Worm (Caenorhabditis elegans) whole organism, young adult: ENCODE data around the gene lsm-1.
"Not testable (repeated sequence)": the region's sequence is repeated elsewhere in the genome, so short reads cannot be mapped to it uniquely, and the experiment has no call there.

Experiments used
- C17E4.6 ChIP-seq: fragments of 200-800 bp; sonication (Bioruptor generic); IDR thresholded peaks from 2 replicates; pipeline ENCODE4 v1.3.6; 2022; ENCODE audit warnings: missing genetic modification reagents, missing genetic modification characterization, missing compliant biosample characterization
- D2030.7 ChIP-seq: fragments of 200-800 bp; sonication (Bioruptor generic); IDR thresholded peaks from 2 replicates; pipeline ENCODE4 v1.3.6; 2022; ENCODE audit warnings: missing genetic modification reagents, missing genetic modification characterization, missing compliant biosample characterization
- F22D6.2 ChIP-seq: sonication (generic microtip); optimal IDR thresholded peaks from 2 replicates; lab custom pipeline; 2016; ENCODE audit warnings: mild to moderate bottlenecking, missing genetic modification characterization, missing compliant biosample characterization
- F57C9.4 ChIP-seq: sonication (generic microtip); optimal IDR thresholded peaks from 2 replicates; lab custom pipeline; 2017; ENCODE audit warnings: mild to moderate bottlenecking, missing genetic modification characterization, missing compliant biosample characterization
- K12H6.12 ChIP-seq: fragments of 200-800 bp; sonication (Bioruptor generic); optimal IDR thresholded peaks from 2 replicates; lab custom pipeline; 2018; ENCODE audit warnings: mild to moderate bottlenecking, missing genetic modification characterization, missing compliant biosample characterization
- Y53G8AR.9 ChIP-seq: fragments of 200-800 bp; sonication (Bioruptor generic); conservative IDR thresholded peaks from 2 replicates; pipeline ENCODE4 v1.3.6; 2022; ENCODE audit warnings: missing genetic modification reagents, missing genetic modification characterization, missing compliant biosample characterization
- Y95B8A.8 ChIP-seq: fragments of 200-800 bp; sonication (Bioruptor generic); IDR thresholded peaks from 2 replicates; pipeline ENCODE4 v1.3.6; 2022; ENCODE audit warnings: missing genetic modification reagents, missing genetic modification characterization, missing compliant biosample characterization
- atf-7 ChIP-seq: sonication (generic microtip); optimal IDR thresholded peaks from 2 replicates; lab custom pipeline; 2017; ENCODE audit warnings: mild to moderate bottlenecking, missing genetic modification characterization, missing compliant biosample characterization
- athp-1 ChIP-seq: sonication (generic microtip); optimal IDR thresholded peaks from 2 replicates; lab custom pipeline; 2017; ENCODE audit warnings: mild to moderate bottlenecking, missing genetic modification characterization, missing compliant biosample characterization
- attf-3 ChIP-seq: fragments of 200-800 bp; sonication (Bioruptor generic); conservative IDR thresholded peaks from 2 replicates; pipeline ENCODE4 v1.3.6; 2022; ENCODE audit warnings: missing genetic modification reagents, missing genetic modification characterization, missing compliant biosample characterization
- attf-6 ChIP-seq: fragments of 200-800 bp; sonication (Bioruptor generic); IDR thresholded peaks from 2 replicates; pipeline ENCODE4 v1.3.6; 2022; ENCODE audit warnings: missing genetic modification reagents, missing genetic modification characterization, missing compliant biosample characterization
- ceh-27 ChIP-seq: fragments of 200-800 bp; sonication (Bioruptor generic); optimal IDR thresholded peaks from 2 replicates; lab custom pipeline; 2018; ENCODE audit warnings: mild to moderate bottlenecking, missing genetic modification characterization, moderate library complexity, missing compliant biosample characterization
- chd-7 ChIP-seq: sonication (generic microtip); optimal IDR thresholded peaks from 2 replicates; lab custom pipeline; 2016; ENCODE audit warnings: mild to moderate bottlenecking, missing genetic modification characterization, moderate library complexity, missing compliant biosample characterization
- die-1 ChIP-seq: sonication (generic microtip); optimal IDR thresholded peaks from 2 replicates; lab custom pipeline; 2016; ENCODE audit warnings: missing genotype, mild to moderate bottlenecking, missing genetic modification characterization, missing compliant biosample characterization
- efl-1 ChIP-seq: fragments of 150-350 bp; optimal IDR thresholded peaks from 2 replicates; lab custom pipeline; 2014; ENCODE audit warnings: missing biosample characterization, missing genetic modification reagents, missing genetic modification characterization
- egl-18 ChIP-seq: fragments of 200-800 bp; sonication (Bioruptor generic); IDR thresholded peaks from 2 replicates; pipeline ENCODE4 v1.3.6; 2022; ENCODE audit warnings: missing genetic modification reagents, missing genetic modification characterization, missing compliant biosample characterization
- egl-44 ChIP-seq: fragments of 200-800 bp; sonication (Bioruptor generic); IDR thresholded peaks from 2 replicates; pipeline ENCODE4 v1.3.6; 2022; ENCODE audit warnings: missing genetic modification reagents, missing genetic modification characterization, missing compliant biosample characterization
- ekl-4 ChIP-seq: fragments of 200-800 bp; sonication (Bioruptor generic); IDR thresholded peaks from 2 replicates; pipeline ENCODE4 v1.3.6; 2022; ENCODE audit warnings: missing genetic modification reagents, missing genetic modification characterization, missing compliant biosample characterization
- him-1 ChIP-seq: sonication (generic microtip); optimal IDR thresholded peaks from 2 replicates; lab custom pipeline; 2016; ENCODE audit warnings: missing genotype, missing genetic modification reagents, missing genetic modification characterization, missing compliant biosample characterization
- hmg-20 ChIP-seq: fragments of 200-800 bp; sonication (Bioruptor generic); IDR thresholded peaks from 2 replicates; pipeline ENCODE4 v1.3.6; 2022; ENCODE audit warnings: missing genetic modification reagents, missing genetic modification characterization, missing compliant biosample characterization
- hrde-1 ChIP-seq: sonication (generic microtip); optimal IDR thresholded peaks from 2 replicates; lab custom pipeline; 2016; ENCODE audit warnings: missing genetic modification characterization, mild to moderate bottlenecking, missing compliant biosample characterization, moderate library complexity, missing genotype, missing genetic modification reagents, borderline replicate concordance
- hsf-1 ChIP-seq: fragments of 200-800 bp; sonication (Bioruptor generic); IDR thresholded peaks from 2 replicates; pipeline ENCODE4 v1.3.6; 2022; ENCODE audit warnings: missing genetic modification reagents, missing genetic modification characterization, missing compliant biosample characterization
- let-607 ChIP-seq, 2 experiments: fragments of 200-800 bp in 1 of 2; sonication (Bioruptor generic) in 1 of 2; sonication (generic microtip) in 1 of 2; optimal IDR thresholded peaks; 2 replicates each; lab custom pipeline; 2016 to 2018; ENCODE audit warnings: mild to moderate bottlenecking in 2 of 2, missing compliant biosample characterization in 2 of 2, missing genetic modification characterization in 2 of 2, moderate library complexity in 2 of 2, missing genotype in 1 of 2
- lin-26 ChIP-seq: fragments of 200-800 bp; sonication (Bioruptor generic); IDR thresholded peaks from 2 replicates; pipeline ENCODE4 v1.3.6; 2022; ENCODE audit warnings: missing genetic modification reagents, missing genetic modification characterization, missing compliant biosample characterization
- lin-54 ChIP-seq: fragments of 200-800 bp; sonication (Bioruptor generic); optimal IDR thresholded peaks from 2 replicates; lab custom pipeline; 2018; ENCODE audit warnings: mild to moderate bottlenecking, missing genetic modification characterization, missing compliant biosample characterization
- lsl-1 ChIP-seq: fragments of 200-800 bp; sonication (Bioruptor generic); optimal IDR thresholded peaks from 2 replicates; lab custom pipeline; 2018; ENCODE audit warnings: mild to moderate bottlenecking, missing genetic modification characterization, moderate library complexity, missing compliant biosample characterization
- madf-3 ChIP-seq: fragments of 200-800 bp; sonication (Bioruptor generic); IDR thresholded peaks from 2 replicates; pipeline ENCODE4 v1.3.6; 2022; ENCODE audit warnings: missing genetic modification reagents, missing genetic modification characterization, missing compliant biosample characterization
- madf-6 ChIP-seq: fragments of 200-800 bp; sonication (Bioruptor generic); IDR thresholded peaks from 2 replicates; pipeline ENCODE4 v1.3.6; 2022; ENCODE audit warnings: missing genetic modification reagents, missing genetic modification characterization, missing compliant biosample characterization
- madf-8 ChIP-seq: fragments of 200-800 bp; sonication (Bioruptor generic); conservative IDR thresholded peaks from 2 replicates; pipeline ENCODE4 v1.3.6; 2022; ENCODE audit warnings: missing genetic modification reagents, missing genetic modification characterization, missing compliant biosample characterization
- mcd-1 ChIP-seq: fragments of 200-800 bp; sonication (Bioruptor generic); IDR thresholded peaks from 2 replicates; pipeline ENCODE4 v1.3.6; 2022; ENCODE audit warnings: missing genetic modification reagents, missing genetic modification characterization, missing compliant biosample characterization
- nfya-2 ChIP-seq: fragments of 200-800 bp; sonication (Bioruptor generic); IDR thresholded peaks from 2 replicates; pipeline ENCODE4 v1.3.6; 2022; ENCODE audit warnings: missing genetic modification reagents, missing genetic modification characterization, missing compliant biosample characterization
- nhr-27 ChIP-seq: fragments of 200-800 bp; sonication (Bioruptor generic); optimal IDR thresholded peaks from 2 replicates; lab custom pipeline; 2018; ENCODE audit warnings: mild to moderate bottlenecking, missing genetic modification characterization, moderate library complexity, missing compliant biosample characterization
- rcor-1 ChIP-seq: fragments of 200-800 bp; sonication (Bioruptor generic); IDR thresholded peaks from 2 replicates; pipeline ENCODE4 v1.3.6; 2022; ENCODE audit warnings: missing genetic modification reagents, missing genetic modification characterization, missing compliant biosample characterization
- rec-8 ChIP-seq, 2 experiments: sonication (generic microtip); optimal IDR thresholded peaks; 2 replicates each; lab custom pipeline; 2016; ENCODE audit warnings: mild to moderate bottlenecking in 2 of 2, missing genetic modification characterization in 2 of 2, missing genetic modification reagents in 2 of 2, missing genotype in 2 of 2, missing biosample characterization in 1 of 2, missing compliant biosample characterization in 1 of 2, moderate library complexity in 1 of 2
- repo-1 ChIP-seq: sonication (generic microtip); optimal IDR thresholded peaks from 2 replicates; lab custom pipeline; 2017; ENCODE audit warnings: mild to moderate bottlenecking, missing genetic modification characterization, missing compliant biosample characterization
- rpc-1 ChIP-seq, 2 experiments: fragments of 150-350 bp in 1 of 2; sonication (generic microtip) in 1 of 2; optimal IDR thresholded peaks; 2 replicates each; lab custom pipeline; 2014 to 2018; ENCODE audit warnings: missing biosample characterization in 1 of 2, missing genetic modification characterization in 1 of 2, missing genetic modification reagents in 1 of 2, missing genotype in 1 of 2
- snpc-1.3 ChIP-seq: sonication (generic microtip); optimal IDR thresholded peaks from 2 replicates; lab custom pipeline; 2017; ENCODE audit warnings: missing genetic modification characterization, mild to moderate bottlenecking, missing compliant biosample characterization, antibody characterized with exemption, moderate library complexity, missing genotype, missing genetic modification reagents; ENCODE audit not compliant: insufficient read depth
- snpc-4 ChIP-seq, 5 experiments: fragments of 150-350 bp in 1 of 5; sonication (generic microtip) in 4 of 5; optimal IDR thresholded peaks; 2 replicates each; lab custom pipeline; 2014 to 2018; ENCODE audit warnings: missing genetic modification characterization in 5 of 5, missing biosample characterization in 3 of 5, antibody characterized with exemption in 2 of 5, mild to moderate bottlenecking in 2 of 5, missing compliant biosample characterization in 2 of 5, missing genotype in 2 of 5, moderate library complexity in 2 of 5, missing genetic modification reagents in 1 of 5
- somi-1 ChIP-seq: fragments of 200-800 bp; sonication (Bioruptor generic); optimal IDR thresholded peaks from 2 replicates; lab custom pipeline; 2018; ENCODE audit warnings: mild to moderate bottlenecking, missing genetic modification characterization, missing compliant biosample characterization
- tbx-9 ChIP-seq: sonication (generic microtip); optimal IDR thresholded peaks from 2 replicates; lab custom pipeline; 2016; ENCODE audit warnings: borderline replicate concordance, missing genetic modification characterization, inconsistent platforms, missing compliant biosample characterization
- xnd-1 ChIP-seq: sonication (generic microtip); optimal IDR thresholded peaks from 2 replicates; lab custom pipeline; 2016; ENCODE audit warnings: missing genotype, missing genetic modification reagents, missing genetic modification characterization, missing compliant biosample characterization

The lsm-1 gene

ce11 chrII:11112419-11112818 is 14.3 kb upstream of the lsm-1 start, which contains the start of gene mat-2:
Gene mat-2, plus strand, starts transcription at chrII:11112719.
- TF ChIP-seq chd-7 (no peak), hmg-20 (no peak), lin-26 (no peak), ceh-27 (GFP tag; lab: Kevin White, UChicago) (no peak), rec-8 (tag; optimal IDR thresholded peaks at IDR 0.05; lab: Kevin White, UChicago) (no peak), tbx-9 (no peak), Y53G8AR.9 (GFP tag; lab: Robert Waterston, UW) (no peak), madf-8 (no peak), F22D6.2 (tag; lab: Kevin White, UChicago) (no peak), rpc-1 (optimal IDR thresholded peaks at IDR 0.05; lab: Kevin White, UChicago) (no peak), rpc-1 (tag; optimal IDR thresholded peaks at IDR 0.05; lab: Kevin White, UChicago) (no peak), hsf-1 (GFP tag; lab: Robert Waterston, UW) (no peak), somi-1 (GFP tag; lab: Kevin White, UChicago) (no peak), nfya-2 (GFP tag; lab: Robert Waterston, UW) (no peak)

- TF ChIP-seq K12H6.12 (tag; lab: Kevin White, UChicago); attf-6 (GFP tag; lab: Robert Waterston, UW); egl-44: not testable (repeated sequence)
Measured at ce11 chrII:11121800-11122199, 5.0 kb upstream of the lsm-1 start, which contains the start of gene W10C6.2. Gene W10C6.2, minus strand, starts transcription at chrII:11121900.

ce11 chrII:11125059-11125594 is 1.6 kb upstream of the lsm-1 start:
- TF ChIP-seq repo-1 (tag; lab: Kevin White, UChicago) (no peak), madf-3 (GFP tag; lab: Robert Waterston, UW) (0 out of 2 replicates have a peak, but pooled peaks have one; percentile 73), lsl-1 (peak; percentile 32), F57C9.4 (tag; lab: Kevin White, UChicago) (no peak), hrde-1 (tag; lab: Kevin White, UChicago) (peak; percentile 70), Y53G8AR.9 (GFP tag; lab: Robert Waterston, UW) (0 out of 2 replicates have a peak, but pooled peaks have one; percentile 35), hmg-20 (no peak), ekl-4 (GFP tag; lab: Robert Waterston, UW) (peak; percentile 46; the same call in 1 of the 2 replicates), snpc-1.3 (tag; lab: Kevin White, UChicago) (peak; percentile 46), mcd-1 (peak; percentile 32; the same call in 1 of the 2 replicates), snpc-4 (GFP tag; optimal IDR thresholded peaks at IDR 0.05; lab: Kevin White, UChicago) (peak; percentile 0), snpc-4 (tag; optimal IDR thresholded peaks at IDR 0.05; lab: Kevin White, UChicago) (peak in 1 of 4 experiments; percentile 0), lin-26 (peak; percentile 72; the same call in 1 of the 2 replicates), lin-54 (GFP tag; lab: Kevin White, UChicago) (peak; percentile 64), nhr-27 (tag; lab: Kevin White, UChicago) (no peak), him-1 (tag; lab: Kevin White, UChicago) (peak; percentile 16), D2030.7 (GFP tag; lab: Robert Waterston, UW) (0 out of 2 replicates have a peak, but pooled peaks have one; percentile 9), athp-1 (tag; lab: Kevin White, UChicago) (peak; percentile 25), C17E4.6 (GFP tag; lab: Robert Waterston, UW) (no peak), somi-1 (GFP tag; lab: Kevin White, UChicago) (no peak), die-1 (tag; lab: Kevin White, UChicago) (peak; percentile 50), madf-6 (GFP tag; lab: Robert Waterston, UW) (peak; percentile 57), ceh-27 (GFP tag; lab: Kevin White, UChicago) (no peak), egl-44 (no peak), attf-3 (no peak), xnd-1 (tag; lab: Kevin White, UChicago) (no peak), atf-7 (tag; lab: Kevin White, UChicago) (peak; percentile 21), let-607 (tag; optimal IDR thresholded peaks at IDR 0.05; lab: Kevin White, UChicago) (no peak), rcor-1 (GFP tag; lab: Robert Waterston, UW) (peak; percentile 38), hsf-1 (GFP tag; lab: Robert Waterston, UW) (peak; percentile 20; the same call in 1 of the 2 replicates), egl-18 (GFP tag; lab: Robert Waterston, UW) (no peak), Y95B8A.8 (0 out of 2 replicates have a peak, but pooled peaks have one; percentile 24), efl-1 (no peak)
